Fruit fly (Drosophila melanogaster): ENCODE results near the gene mRpL55.

DNA sequence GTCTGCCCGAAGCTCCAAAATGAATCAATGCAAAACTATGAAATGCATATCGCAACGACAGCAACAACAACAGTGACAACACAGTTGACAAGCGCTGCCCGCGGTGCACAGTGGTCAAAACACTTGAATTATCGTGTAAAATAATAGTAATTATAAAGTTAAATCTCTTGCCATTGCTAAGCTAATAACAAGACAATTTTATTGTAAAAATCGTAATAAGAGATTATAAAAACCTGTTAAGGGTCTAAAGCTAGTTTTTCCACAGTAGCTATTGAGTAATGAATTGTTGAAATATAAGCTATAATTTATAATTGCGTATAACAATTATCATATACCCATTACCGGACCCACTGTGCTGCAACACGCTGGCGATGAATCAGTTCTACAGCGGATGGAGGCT is 21.7 kb downstream of the mRpL55 start:
- TF ChIP-seq sage (GFP tag; optimal IDR thresholded peaks at IDR 0.05) (no peak), fru (GFP tag; optimal IDR thresholded peaks at IDR 0.05) (peak; percentile 37), tai (GFP tag; optimal IDR thresholded peaks at IDR 0.05) (no peak), Dfd (GFP tag; optimal IDR thresholded peaks at IDR 0.05) (no peak), Hnf4 (GFP tag; optimal IDR thresholded peaks at IDR 0.05) (no peak), brk (GFP tag; optimal IDR thresholded peaks at IDR 0.05) (no peak), psq (GFP tag; optimal IDR thresholded peaks at IDR 0.05) (peak; percentile 13), usp (GFP tag; optimal IDR thresholded peaks at IDR 0.05) (no peak), HLH106 (tag; optimal IDR thresholded peaks at IDR 0.05) (peak; percentile 50), h (GFP tag; optimal IDR thresholded peaks at IDR 0.05) (peak; percentile 10), N (GFP tag; optimal IDR thresholded peaks at IDR 0.05) (no peak)
